Fruit fly (Drosophila melanogaster) whole organism, prepupa: ENCODE results near the gene vas.

ENCODE experiments used
- Blimp-1 ChIP-seq: fragments of 200-800 bp; sonication (Bioruptor generic); optimal IDR thresholded peaks from 3 replicates; lab custom pipeline; 2017; ENCODE audit warnings: missing biosample characterization, missing genetic modification characterization, mild to moderate bottlenecking, moderate library complexity, missing genetic modification reagents
- CG10669 ChIP-seq: fragments of 200-800 bp; sonication (Bioruptor generic); optimal IDR thresholded peaks from 3 replicates; lab custom pipeline; 2018; ENCODE audit warnings: missing biosample characterization, mild to moderate bottlenecking, missing genetic modification characterization, moderate library complexity
- CG11294 ChIP-seq: fragments of 200-800 bp; sonication (Bioruptor generic); IDR thresholded peaks from 2 replicates; pipeline ENCODE4 v1.3.6; 2022; ENCODE audit warnings: missing biosample characterization, missing genetic modification characterization
- CG15336 ChIP-seq: fragments of 200-800 bp; sonication (Bioruptor generic); IDR thresholded peaks from 2 replicates; pipeline ENCODE4 v1.3.6; 2022; ENCODE audit warnings: missing biosample characterization, missing genetic modification characterization
- CG1621 ChIP-seq: fragments of 200-800 bp; sonication (Bioruptor generic); optimal IDR thresholded peaks from 3 replicates; lab custom pipeline; 2018; ENCODE audit warnings: missing biosample characterization, mild to moderate bottlenecking, missing genetic modification characterization
- CG31627 ChIP-seq: fragments of 200-800 bp; sonication (Bioruptor generic); optimal IDR thresholded peaks from 3 replicates; lab custom pipeline; 2016; ENCODE audit warnings: missing biosample characterization, missing genetic modification characterization
- CG34406 ChIP-seq: fragments of 200-800 bp; sonication (Bioruptor generic); optimal IDR thresholded peaks from 3 replicates; lab custom pipeline; 2016; ENCODE audit warnings: missing biosample characterization, missing genetic modification characterization
- CG3919 ChIP-seq: fragments of 200-800 bp; sonication (Bioruptor generic); optimal IDR thresholded peaks from 3 replicates; lab custom pipeline; 2016; ENCODE audit warnings: missing biosample characterization, missing genetic modification characterization
- CG4318 ChIP-seq: fragments of 200-800 bp; sonication (Bioruptor generic); optimal IDR thresholded peaks from 3 replicates; lab custom pipeline; 2017; ENCODE audit warnings: missing biosample characterization, mild to moderate bottlenecking, missing genetic modification characterization
- CG6792 ChIP-seq: fragments of 200-800 bp; sonication (Bioruptor generic); optimal IDR thresholded peaks from 3 replicates; lab custom pipeline; 2016; ENCODE audit warnings: missing biosample characterization, missing genetic modification characterization
- CG6854 ChIP-seq: fragments of 200-800 bp; sonication (Bioruptor generic); optimal IDR thresholded peaks from 2 replicates; lab custom pipeline; 2017; ENCODE audit warnings: missing biosample characterization, mild to moderate bottlenecking, missing genetic modification characterization
- CG8319 ChIP-seq: fragments of 200-800 bp; sonication (Bioruptor generic); optimal IDR thresholded peaks from 3 replicates; lab custom pipeline; 2016; ENCODE audit warnings: missing biosample characterization, missing genetic modification characterization
- CG9139 ChIP-seq: fragments of 200-800 bp; sonication (Bioruptor generic); optimal IDR thresholded peaks from 3 replicates; lab custom pipeline; 2017; ENCODE audit warnings: missing biosample characterization, mild to moderate bottlenecking, missing genetic modification characterization
- Eip75B ChIP-seq: fragments of 200-800 bp; sonication (Bioruptor generic); optimal IDR thresholded peaks from 3 replicates; lab custom pipeline; 2016; ENCODE audit warnings: missing biosample characterization, missing genetic modification characterization
- Eip78C ChIP-seq: fragments of 200-800 bp; sonication (Bioruptor generic); peaks from one replicate; lab custom pipeline; 2016; ENCODE audit warnings: missing biosample characterization, missing genetic modification characterization
- Ets21C ChIP-seq: fragments of 200-800 bp; sonication (Bioruptor generic); optimal IDR thresholded peaks from 3 replicates; lab custom pipeline; 2016; ENCODE audit warnings: missing biosample characterization, missing genetic modification characterization
- Hr38 ChIP-seq: sonication (Bioruptor generic); optimal IDR thresholded peaks from 2 replicates; lab custom pipeline; 2016; ENCODE audit warnings: missing biosample characterization, missing genetic modification characterization
- Hr39 ChIP-seq: fragments of 200-800 bp; sonication (Bioruptor generic); optimal IDR thresholded peaks from 2 replicates; lab custom pipeline; 2016; ENCODE audit warnings: missing biosample characterization, missing genetic modification characterization
- Hr4 ChIP-seq: fragments of 200-800 bp; sonication (Bioruptor generic); optimal IDR thresholded peaks from 3 replicates; lab custom pipeline; 2016; ENCODE audit warnings: missing biosample characterization, missing genetic modification characterization
- Met ChIP-seq: fragments of 200-800 bp; sonication (Bioruptor generic); optimal IDR thresholded peaks from 3 replicates; lab custom pipeline; 2016; ENCODE audit warnings: missing biosample characterization, missing genetic modification characterization
- OdsH ChIP-seq: fragments of 200-800 bp; sonication (Bioruptor generic); optimal IDR thresholded peaks from 3 replicates; lab custom pipeline; 2016; ENCODE audit warnings: missing biosample characterization, missing genetic modification characterization
- Smox ChIP-seq: fragments of 200-800 bp; sonication (Bioruptor generic); optimal IDR thresholded peaks from 3 replicates; lab custom pipeline; 2016; ENCODE audit warnings: missing biosample characterization, missing genetic modification characterization
- Sox14 ChIP-seq: fragments of 200-800 bp; sonication (Bioruptor generic); optimal IDR thresholded peaks from 3 replicates; lab custom pipeline; 2016; ENCODE audit warnings: missing biosample characterization, missing genetic modification characterization
- acj6 ChIP-seq: fragments of 200-800 bp; sonication (Bioruptor generic); optimal IDR thresholded peaks from 3 replicates; lab custom pipeline; 2016; ENCODE audit warnings: missing biosample characterization, missing genetic modification characterization
- dac ChIP-seq: fragments of 200-800 bp; sonication (Bioruptor generic); optimal IDR thresholded peaks from 2 replicates; lab custom pipeline; 2017; ENCODE audit warnings: missing biosample characterization, mild to moderate bottlenecking, missing genetic modification characterization
- eg ChIP-seq: fragments of 200-800 bp; sonication (Bioruptor generic); IDR thresholded peaks from 3 replicates; pipeline ENCODE4 v1.3.6; 2022; ENCODE audit warnings: missing biosample characterization, missing genetic modification characterization
- esn ChIP-seq: fragments of 200-800 bp; sonication (Bioruptor generic); optimal IDR thresholded peaks from 2 replicates; lab custom pipeline; 2016; ENCODE audit warnings: missing biosample characterization, mild to moderate bottlenecking, missing genetic modification characterization, moderate library complexity
- fd59A ChIP-seq: fragments of 200-800 bp; sonication (Bioruptor generic); optimal IDR thresholded peaks from 2 replicates; lab custom pipeline; 2017; ENCODE audit warnings: missing biosample characterization, mild to moderate bottlenecking, missing genetic modification characterization, missing genetic modification reagents
- fd85E ChIP-seq: fragments of 200-800 bp; sonication (Bioruptor generic); optimal IDR thresholded peaks from 3 replicates; lab custom pipeline; 2016; ENCODE audit warnings: missing biosample characterization, missing genetic modification characterization
- lz ChIP-seq: fragments of 200-800 bp; sonication (Bioruptor generic); optimal IDR thresholded peaks from 3 replicates; lab custom pipeline; 2016; ENCODE audit warnings: missing biosample characterization, missing genetic modification characterization
- salr ChIP-seq, 2 experiments: fragments of 200-800 bp; sonication (Bioruptor generic); optimal IDR thresholded peaks; 3 replicates each; lab custom pipeline; 2016 to 2018; ENCODE audit warnings: missing biosample characterization in 2 of 2, missing genetic modification characterization in 2 of 2, mild to moderate bottlenecking in 1 of 2
- spab ChIP-seq: fragments of 200-800 bp; sonication (Bioruptor generic); optimal IDR thresholded peaks from 2 replicates; lab custom pipeline; 2017; ENCODE audit warnings: missing biosample characterization, mild to moderate bottlenecking, missing genetic modification characterization, missing genetic modification reagents
- ss ChIP-seq, 2 experiments: fragments of 200-800 bp; sonication (Bioruptor generic); optimal IDR thresholded peaks; 2 replicates in 1 of 2; 3 replicates in 1 of 2; lab custom pipeline; 2017 to 2018; ENCODE audit warnings: mild to moderate bottlenecking in 2 of 2, missing biosample characterization in 2 of 2, missing genetic modification characterization in 2 of 2, moderate library complexity in 1 of 2
- svp ChIP-seq: fragments of 200-800 bp; sonication (Bioruptor generic); peaks from one replicate; lab custom pipeline; 2016; ENCODE audit warnings: missing biosample characterization, missing genetic modification characterization
- topi ChIP-seq: fragments of 200-800 bp; sonication (Bioruptor generic); optimal IDR thresholded peaks from 3 replicates; lab custom pipeline; 2016; ENCODE audit warnings: missing biosample characterization, missing genetic modification characterization
- vri ChIP-seq: fragments of 200-800 bp; sonication (Bioruptor generic); optimal IDR thresholded peaks from 3 replicates; lab custom pipeline; 2016; ENCODE audit warnings: missing biosample characterization, mild to moderate bottlenecking, missing genetic modification characterization

Gene vas

dm6 chr2L:15061368-15061767 lies at the start of gene vas, which contains the start of gene solo (continued):
- TF ChIP-seq CG10669 (GFP tag; lab: Kevin White, UChicago): no peak
- no peak for TF ChIP-seq CG6854 (GFP tag; lab: Kevin White, UChicago)
- peak; percentile 45 for TF ChIP-seq Hr4
- TF ChIP-seq spab (GFP tag; lab: Kevin White, UChicago): no peak
- TF ChIP-seq acj6 (GFP tag; lab: Kevin White, UChicago): peak; percentile 15
- TF ChIP-seq Ets21C (GFP tag; lab: Kevin White, UChicago): no peak
- no peak for TF ChIP-seq Met (GFP tag; lab: Kevin White, UChicago)

- TF ChIP-seq dac (GFP tag; lab: Kevin White, UChicago) (no peak), CG3919 (GFP tag; lab: Kevin White, UChicago) (no peak), Eip75B (no peak), OdsH (GFP tag; lab: Kevin White, UChicago) (no peak), CG9139 (GFP tag; lab: Kevin White, UChicago) (no peak), Hr39 (GFP tag; lab: Kevin White, UChicago) (no peak), fd85E (GFP tag; lab: Kevin White, UChicago) (no peak), CG1621 (tag; lab: Kevin White, UChicago) (no peak), vri (GFP tag; lab: Kevin White, UChicago) (no peak), fd59A (no peak), CG6792 (GFP tag; lab: Kevin White, UChicago) (no peak), Hr38 (no peak), Blimp-1 (no peak), CG34406 (GFP tag; lab: Kevin White, UChicago) (no peak)
These were observed 49.7 kb upstream of the vas start for dm6 chr2L:15011779-15012178.

dm6 chr2L:15013523-15013922 lies 47.9 kb upstream of the vas start:
- TF ChIP-seq ss (GFP tag; optimal IDR thresholded peaks at IDR 0.05; lab: Kevin White, UChicago) (peak in 1 of 2 experiments; percentile 7), salr (GFP tag; optimal IDR thresholded peaks at IDR 0.05; lab: Kevin White, UChicago) (no peak)

- TF ChIP-seq eg (GFP tag; lab: Robert Waterston, UW) (no peak), Eip78C (GFP tag; lab: Kevin White, UChicago) (no peak), CG8319 (GFP tag; lab: Kevin White, UChicago) (no peak), Eip75B (no peak), CG31627 (GFP tag; lab: Kevin White, UChicago) (no peak), CG6854 (GFP tag; lab: Kevin White, UChicago) (no peak), CG34406 (GFP tag; lab: Kevin White, UChicago) (no peak), Smox (GFP tag; lab: Kevin White, UChicago) (no peak), esn (GFP tag; lab: Kevin White, UChicago) (no peak)
These were observed 45.4 kb upstream of the vas start, which contains the start of gene GABA-B-R1 for dm6 chr2L:15016031-15016430. GABA-B-R1 (plus strand) TSS chr2L:15016331.

- TF ChIP-seq CG11294 (GFP tag; lab: Robert Waterston, UW) (no peak), CG3919 (GFP tag; lab: Kevin White, UChicago) (no peak), CG6792 (GFP tag; lab: Kevin White, UChicago) (no peak), CG9139 (GFP tag; lab: Kevin White, UChicago) (no peak), CG10669 (GFP tag; lab: Kevin White, UChicago) (no peak), Sox14 (GFP tag; lab: Kevin White, UChicago) (no peak), Met (GFP tag; lab: Kevin White, UChicago) (no peak), lz (GFP tag; lab: Kevin White, UChicago) (no peak), CG4318 (GFP tag; lab: Kevin White, UChicago) (no peak), CG15336 (no peak), CG34406 (GFP tag; lab: Kevin White, UChicago) (no peak), Eip75B (no peak), topi (GFP tag; lab: Kevin White, UChicago) (no peak), svp (no peak)
These were observed 34.9 kb upstream of the vas start, which contains the start of gene CG33310 for dm6 chr2L:15026582-15026981. CG33310 (plus strand) TSS chr2L:15026882.
